Worm (Caenorhabditis elegans) whole organism, mixed stage, embryonic: ENCODE measurements around the gene B0228.7.
A peak's percentile ranks its signal among the peaks of the same experiment; 100 is the strongest.

Experiments used
- M03D4.4 ChIP-seq: sonication (generic microtip); optimal IDR thresholded peaks from 2 replicates; lab custom pipeline; 2017; ENCODE audit warnings: mild to moderate bottlenecking, missing genetic modification characterization, missing compliant biosample characterization
- bed-3 ChIP-seq: fragments of 200-800 bp; sonication (Bioruptor generic); optimal IDR thresholded peaks from 3 replicates; lab custom pipeline; 2018; ENCODE audit warnings: mild to moderate bottlenecking, missing genetic modification characterization, moderate library complexity, missing compliant biosample characterization
- blmp-1 ChIP-seq: fragments of 150-350 bp; optimal IDR thresholded peaks from 2 replicates; lab custom pipeline; 2014; ENCODE audit warnings: missing biosample characterization, missing genetic modification characterization
- ceh-39 ChIP-seq: fragments of 150-350 bp; optimal IDR thresholded peaks from 2 replicates; lab custom pipeline; 2014; ENCODE audit warnings: missing biosample characterization, missing genetic modification characterization
- ceh-43 ChIP-seq: fragments of 200-800 bp; sonication (Bioruptor generic); optimal IDR thresholded peaks from 2 replicates; lab custom pipeline; 2018; ENCODE audit warnings: mild to moderate bottlenecking, missing genetic modification characterization, moderate library complexity, missing compliant biosample characterization
- ceh-83 ChIP-seq: fragments of 200-800 bp; sonication (Bioruptor generic); optimal IDR thresholded peaks from 2 replicates; lab custom pipeline; 2018; ENCODE audit warnings: mild to moderate bottlenecking, missing genetic modification characterization, missing compliant biosample characterization
- ces-1 ChIP-seq: fragments of 150-350 bp; optimal IDR thresholded peaks from 2 replicates; lab custom pipeline; 2014; ENCODE audit warnings: missing biosample characterization, missing genetic modification reagents, missing genetic modification characterization
- cnd-1 ChIP-seq: fragments of 200-800 bp; sonication (Bioruptor generic); optimal IDR thresholded peaks from 2 replicates; lab custom pipeline; 2018; ENCODE audit warnings: mild to moderate bottlenecking, missing genetic modification characterization, missing compliant biosample characterization
- drap-1 ChIP-seq: fragments of 200-800 bp; sonication (Bioruptor generic); optimal IDR thresholded peaks from 3 replicates; lab custom pipeline; 2018; ENCODE audit warnings: mild to moderate bottlenecking, missing genetic modification characterization, missing compliant biosample characterization
- elt-1 ChIP-seq: sonication (generic microtip); optimal IDR thresholded peaks from 2 replicates; lab custom pipeline; 2017; ENCODE audit warnings: missing genetic modification characterization, mild to moderate bottlenecking, missing compliant biosample characterization, antibody characterized with exemption, moderate library complexity, borderline replicate concordance; ENCODE audit not compliant: insufficient read depth
- elt-3 ChIP-seq: fragments of 150-350 bp; optimal IDR thresholded peaks from 2 replicates; lab custom pipeline; 2014; ENCODE audit warnings: missing biosample characterization, missing genetic modification characterization
- flh-1 ChIP-seq: fragments of 200-800 bp; sonication (Bioruptor generic); optimal IDR thresholded peaks from 2 replicates; lab custom pipeline; 2018; ENCODE audit warnings: mild to moderate bottlenecking, missing genetic modification characterization, moderate library complexity, missing compliant biosample characterization
- ham-2 ChIP-seq: fragments of 200-800 bp; sonication (Bioruptor generic); optimal IDR thresholded peaks from 2 replicates; lab custom pipeline; 2018; ENCODE audit warnings: mild to moderate bottlenecking, missing genetic modification characterization, missing compliant biosample characterization
- hlh-1 ChIP-seq: fragments of 150-350 bp; optimal IDR thresholded peaks from 2 replicates; lab custom pipeline; 2014; ENCODE audit warnings: missing biosample characterization, missing genetic modification reagents, missing genetic modification characterization
- lin-32 ChIP-seq: fragments of 200-800 bp; sonication (Bioruptor generic); optimal IDR thresholded peaks from 2 replicates; lab custom pipeline; 2018; ENCODE audit warnings: mild to moderate bottlenecking, missing genetic modification characterization, missing compliant biosample characterization
- lsy-2 ChIP-seq: fragments of 150-350 bp; optimal IDR thresholded peaks from 2 replicates; lab custom pipeline; 2014; ENCODE audit warnings: missing biosample characterization, missing genetic modification characterization
- mab-5 ChIP-seq: fragments of 150-350 bp; optimal IDR thresholded peaks from 2 replicates; lab custom pipeline; 2014; ENCODE audit warnings: missing biosample characterization, missing genetic modification characterization
- mep-1 ChIP-seq: fragments of 150-350 bp; optimal IDR thresholded peaks from 2 replicates; lab custom pipeline; 2017; ENCODE audit warnings: missing biosample characterization, missing genetic modification reagents, missing genetic modification characterization, inconsistent platforms
- mls-2 ChIP-seq: sonication (generic microtip); optimal IDR thresholded peaks from 2 replicates; lab custom pipeline; 2016; ENCODE audit warnings: mild to moderate bottlenecking, missing genetic modification characterization, moderate library complexity, missing compliant biosample characterization
- nhr-12 ChIP-seq: fragments of 150-350 bp; optimal IDR thresholded peaks from 2 replicates; lab custom pipeline; 2014; ENCODE audit warnings: missing biosample characterization, missing genetic modification characterization
- nhr-2 ChIP-seq: fragments of 150-350 bp; optimal IDR thresholded peaks from 2 replicates; lab custom pipeline; 2014; ENCODE audit warnings: missing biosample characterization, missing genetic modification characterization
- nhr-237 ChIP-seq: fragments of 150-350 bp; optimal IDR thresholded peaks from 2 replicates; lab custom pipeline; 2014; ENCODE audit warnings: missing biosample characterization, missing genetic modification characterization
- nhr-76 ChIP-seq: sonication (generic microtip); optimal IDR thresholded peaks from 2 replicates; lab custom pipeline; 2017; ENCODE audit warnings: missing biosample characterization, missing genetic modification characterization
- pha-4 ChIP-seq: fragments of 150-350 bp; optimal IDR thresholded peaks from 2 replicates; lab custom pipeline; 2018; ENCODE audit warnings: missing biosample characterization, missing genetic modification reagents, missing genetic modification characterization
- sem-2 ChIP-seq: fragments of 200-800 bp; sonication (Bioruptor generic); optimal IDR thresholded peaks from 2 replicates; lab custom pipeline; 2018; ENCODE audit warnings: mild to moderate bottlenecking, missing genetic modification characterization, missing compliant biosample characterization
- snpc-4 ChIP-seq: fragments of 150-350 bp; optimal IDR thresholded peaks from 2 replicates; lab custom pipeline; 2014; ENCODE audit warnings: missing biosample characterization, missing genetic modification characterization
- tbx-8 ChIP-seq: fragments of 200-800 bp; sonication (Bioruptor generic); optimal IDR thresholded peaks from 2 replicates; lab custom pipeline; 2018; ENCODE audit warnings: mild to moderate bottlenecking, missing genetic modification characterization, moderate library complexity, missing compliant biosample characterization
- unc-39 ChIP-seq: fragments of 150-350 bp; optimal IDR thresholded peaks from 2 replicates; lab custom pipeline; 2014; ENCODE audit warnings: missing biosample characterization, missing genetic modification characterization
- unc-62 ChIP-seq: fragments of 150-350 bp; optimal IDR thresholded peaks from 2 replicates; lab custom pipeline; 2014; ENCODE audit warnings: missing biosample characterization, missing genetic modification reagents, missing genetic modification characterization
- zip-8 ChIP-seq: fragments of 150-350 bp; optimal IDR thresholded peaks from 2 replicates; lab custom pipeline; 2014; ENCODE audit warnings: missing biosample characterization, missing genetic modification characterization
- ztf-11 ChIP-seq: fragments of 150-350 bp; optimal IDR thresholded peaks from 2 replicates; lab custom pipeline; 2014; ENCODE audit warnings: missing biosample characterization, missing genetic modification characterization

The B0228.7 gene

DNA sequence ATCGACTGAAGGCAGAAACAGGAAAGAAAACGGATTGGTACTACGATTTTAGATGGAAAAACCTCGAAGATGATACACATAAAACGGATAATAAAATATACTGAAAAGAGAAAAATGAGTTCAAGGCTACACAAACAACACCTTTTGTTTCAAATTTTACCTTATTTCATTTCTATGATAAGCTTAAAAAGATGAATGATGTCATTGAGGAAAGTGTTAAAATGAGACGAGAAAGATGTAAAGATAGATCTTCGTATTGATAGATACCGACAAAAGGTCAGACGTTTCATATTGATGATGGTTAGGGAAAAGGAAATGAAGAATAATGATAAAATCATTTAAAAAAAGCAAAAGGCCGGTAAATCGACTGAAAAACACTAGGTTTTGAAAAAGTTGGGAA lies 30.8 kb upstream of the B0228.7 start:
- TF ChIP-seq mab-5 (tag; lab: Kevin White, UChicago) (no peak), elt-1 (peak; percentile 26)

- TF ChIP-seq hlh-1 (tag; lab: Kevin White, UChicago) (no peak), bed-3 (GFP tag; lab: Kevin White, UChicago) (no peak), drap-1 (GFP tag; lab: Kevin White, UChicago) (no peak), ztf-11 (tag; lab: Kevin White, UChicago) (no peak), unc-62 (GFP tag; lab: Kevin White, UChicago) (no peak), ceh-39 (no peak), snpc-4 (tag; lab: Kevin White, UChicago) (no peak), ces-1 (GFP tag; lab: Kevin White, UChicago) (no peak), nhr-237 (no peak)
These were observed 24.7 kb upstream of the B0228.7 start, which contains the start of gene skr-17 for ce11 chrII:7783467-7783959. Gene skr-17, plus strand, starts transcription at chrII:7783517.

DNA sequence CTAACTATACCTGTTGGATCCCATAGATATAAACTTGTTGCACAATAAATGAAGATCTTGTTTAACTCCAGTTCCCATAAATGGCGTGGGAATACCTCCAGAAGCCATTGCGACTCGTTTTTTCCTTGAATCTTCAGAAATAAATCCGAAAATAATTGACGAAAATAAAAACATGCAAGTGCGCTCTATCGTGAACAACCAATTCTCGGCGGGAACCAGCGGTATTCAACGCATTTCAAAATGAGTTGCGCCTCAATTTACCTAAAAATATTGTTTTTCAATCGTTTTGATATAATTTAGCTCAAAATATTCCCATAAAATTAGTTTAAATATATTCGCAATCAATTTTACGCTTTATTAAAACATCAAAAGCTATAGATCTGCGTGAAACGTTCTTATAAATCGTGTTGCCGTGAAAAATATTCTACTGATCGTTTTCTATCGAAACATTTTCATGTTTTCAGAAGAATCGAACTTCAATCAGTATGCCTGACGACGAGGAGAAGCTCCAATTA lies 22.3 kb upstream of the B0228.7 start, which contains the start of the genes snpc-1.1 and spdl-1:
snpc-1.1 (minus strand) TSS at position 200 of the 515 bp plus-strand sequence.
spdl-1 (plus strand) TSS at position 465 of the 515 bp plus-strand sequence.
- peak; percentile 41 for TF ChIP-seq lsy-2
- peak; percentile 58 for TF ChIP-seq mep-1
- peak; percentile 37 for TF ChIP-seq ceh-39
- no peak for TF ChIP-seq nhr-2
- no peak for TF ChIP-seq tbx-8 (GFP tag; lab: Kevin White, UChicago)
- TF ChIP-seq, all 35 proteins: peak for 3

- TF ChIP-seq sem-2 (GFP tag; lab: Kevin White, UChicago) (no peak), mep-1 (no peak), lsy-2 (no peak), drap-1 (GFP tag; lab: Kevin White, UChicago) (no peak), unc-62 (GFP tag; lab: Kevin White, UChicago) (no peak), flh-1 (no peak), ceh-39 (no peak), cnd-1 (tag; lab: Kevin White, UChicago) (no peak), elt-1 (no peak), nhr-2 (no peak), ztf-11 (tag; lab: Kevin White, UChicago) (no peak), elt-3 (tag; lab: Kevin White, UChicago) (no peak), ham-2 (GFP tag; lab: Kevin White, UChicago) (no peak), nhr-12 (tag; lab: Kevin White, UChicago) (no peak)
- TF ChIP-seq, all 35 proteins: peak for 0
These were observed 19.4 kb upstream of the B0228.7 start for ce11 chrII:7778273-7778672.

- TF ChIP-seq elt-1 (peak; percentile 7), bed-3 (GFP tag; lab: Kevin White, UChicago) (no peak)
These were observed 18.6 kb upstream of the B0228.7 start, which contains the start of gene mthf-1 for ce11 chrII:7777320-7777978. Gene mthf-1, minus strand, starts transcription at chrII:7777823.

- TF ChIP-seq blmp-1 (tag; lab: Kevin White, UChicago), result no peak
- TF ChIP-seq snpc-4 (tag; lab: Kevin White, UChicago), result no peak
- peak; percentile 13 for TF ChIP-seq elt-1
- peak; percentile 39 for TF ChIP-seq elt-3 (tag; lab: Kevin White, UChicago)
- TF ChIP-seq cnd-1 (tag; lab: Kevin White, UChicago), result no peak
- no peak for TF ChIP-seq ces-1 (GFP tag; lab: Kevin White, UChicago)
These were observed 17.9 kb upstream of the B0228.7 start for ce11 chrII:7776715-7777114.

- TF ChIP-seq ces-1 (GFP tag; lab: Kevin White, UChicago) (no peak), elt-1 (peak; percentile 63)
These were observed 17.4 kb upstream of the B0228.7 start for ce11 chrII:7776232-7776631.

DNA sequence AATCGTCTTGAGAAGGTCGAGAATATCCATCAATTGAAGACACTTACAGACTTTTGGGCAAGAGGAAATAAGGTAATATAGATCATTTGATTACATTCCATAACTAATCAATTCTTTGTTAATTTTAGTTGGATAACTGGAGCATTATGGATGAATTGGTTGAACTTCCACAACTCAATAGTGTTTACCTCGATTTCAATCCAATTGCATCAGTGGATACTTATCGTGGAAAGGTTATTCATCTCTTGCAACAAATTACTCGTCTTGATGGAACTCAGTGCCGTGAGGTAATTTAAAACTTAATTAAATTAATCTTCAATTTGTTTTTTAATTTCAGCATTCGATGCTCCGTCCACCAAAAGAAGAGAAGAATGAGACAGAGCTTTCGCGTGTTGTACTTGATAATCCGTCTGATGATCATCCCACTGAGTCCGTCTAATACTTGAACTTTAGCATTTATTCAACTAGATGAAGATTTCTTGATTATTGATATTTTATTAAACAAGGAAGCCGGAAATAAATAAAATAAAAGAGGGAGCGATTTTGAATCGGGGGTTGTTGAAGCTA lies 14.7 kb upstream of the B0228.7 start:
- TF ChIP-seq hlh-1 (tag; lab: Kevin White, UChicago) (no peak), mls-2 (tag; lab: Kevin White, UChicago) (no peak), elt-3 (tag; lab: Kevin White, UChicago) (no peak), pha-4 (no peak), ceh-83 (GFP tag; lab: Kevin White, UChicago) (no peak), M03D4.4 (tag; lab: Kevin White, UChicago) (no peak), nhr-2 (no peak), drap-1 (GFP tag; lab: Kevin White, UChicago) (no peak), zip-8 (tag; lab: Kevin White, UChicago) (no peak), ceh-39 (no peak), mep-1 (no peak), ceh-43 (no peak), nhr-76 (tag; lab: Kevin White, UChicago) (no peak), snpc-4 (tag; lab: Kevin White, UChicago) (no peak), lin-32 (GFP tag; lab: Kevin White, UChicago) (no peak), mab-5 (tag; lab: Kevin White, UChicago) (no peak), unc-39 (tag; lab: Kevin White, UChicago) (no peak)
